Fruit fly (Drosophila melanogaster): ENCODE results near the gene OtopLa.

- TF ChIP-seq CG18476 (GFP tag; optimal IDR thresholded peaks at IDR 0.05) = no peak
- no peak for TF ChIP-seq CG3163 (GFP tag; optimal IDR thresholded peaks at IDR 0.05)
- no peak for TF ChIP-seq CG18011 (GFP tag; optimal IDR thresholded peaks at IDR 0.05)
- TF ChIP-seq sug (tag; optimal IDR thresholded peaks at IDR 0.05) = no peak
- no peak for TF ChIP-seq pnt (GFP tag; optimal IDR thresholded peaks at IDR 0.05)
- no peak for TF ChIP-seq CG9609 (GFP tag; optimal IDR thresholded peaks at IDR 0.05)
- no peak for TF ChIP-seq Xrp1 (GFP tag; IDR thresholded peaks at IDR 0.05)
- no peak for TF ChIP-seq CG43689 (GFP tag; IDR thresholded peaks at IDR 0.05)
- no peak for TF ChIP-seq CG4617 (GFP tag; optimal IDR thresholded peaks at IDR 0.05; ENCODE audit: borderline replicate concordance)
- no peak for TF ChIP-seq Abd-B (GFP tag; optimal IDR thresholded peaks at IDR 0.05)
- TF ChIP-seq inv (GFP tag; IDR thresholded peaks at IDR 0.05; ENCODE audit: partially characterized antibody) = no peak
- no peak for TF ChIP-seq Scr (GFP tag; IDR thresholded peaks at IDR 0.05; ENCODE audit: partially characterized antibody)
Observed at dm6 chrX:5616270-5616669, 32.0 kb downstream of the OtopLa start, which contains the start of gene CG34434.
